Fruit fly (Drosophila melanogaster) whole organism, embryonic: ENCODE data around the gene CG5355.

Experiments used
- Atf3 ChIP-seq: fragments of 200-800 bp; sonication (Bioruptor generic); optimal IDR thresholded peaks from 3 replicates; lab custom pipeline; 2016; ENCODE audit warnings: missing biosample characterization, missing genetic modification characterization
- CG1024 ChIP-seq: fragments of 200-800 bp; sonication (Bioruptor generic); IDR thresholded peaks from 2 replicates; pipeline ENCODE4 v1.3.6; 2022; ENCODE audit warnings: missing biosample characterization, missing genetic modification characterization
- CG12104 ChIP-seq: fragments of 200-800 bp; sonication (Bioruptor generic); optimal IDR thresholded peaks from 3 replicates; lab custom pipeline; 2016; ENCODE audit warnings: missing biosample characterization, missing genetic modification characterization
- CG13624 ChIP-seq: fragments of 200-800 bp; sonication (Bioruptor generic); optimal IDR thresholded peaks from 2 replicates; lab custom pipeline; 2016; ENCODE audit warnings: missing biosample characterization, missing genetic modification characterization
- CG14050 ChIP-seq: fragments of 200-800 bp; sonication (Bioruptor generic); IDR thresholded peaks from 3 replicates; pipeline ENCODE4 v1.3.6; 2022; ENCODE audit warnings: missing biosample characterization, missing genetic modification characterization
- CG14441 ChIP-seq: fragments of 200-800 bp; sonication (Bioruptor generic); IDR thresholded peaks from 2 replicates; pipeline ENCODE4 v1.3.6; 2022; ENCODE audit warnings: missing biosample characterization, missing genetic modification characterization
- CG17912 ChIP-seq: fragments of 200-800 bp; sonication (Bioruptor generic); optimal IDR thresholded peaks from 2 replicates; lab custom pipeline; 2018; ENCODE audit warnings: missing biosample characterization, mild to moderate bottlenecking, missing genetic modification characterization
- CG2712 ChIP-seq: fragments of 200-800 bp; optimal IDR thresholded peaks from 3 replicates; lab custom pipeline; 2019; ENCODE audit warnings: missing biosample characterization, mild to moderate bottlenecking, missing genetic modification characterization, moderate library complexity
- CG30403 ChIP-seq: fragments of 200-800 bp; sonication (Bioruptor generic); optimal IDR thresholded peaks from 3 replicates; lab custom pipeline; 2016; ENCODE audit warnings: missing biosample characterization, missing genetic modification characterization
- CG31224 ChIP-seq: fragments of 200-800 bp; sonication (Bioruptor generic); IDR thresholded peaks from 2 replicates; pipeline ENCODE4 v1.3.6; 2022; ENCODE audit warnings: missing biosample characterization, missing genetic modification characterization
- CG32532 ChIP-seq: fragments of 200-800 bp; sonication (Bioruptor generic); IDR thresholded peaks from 2 replicates; pipeline ENCODE4 v1.3.6; 2022; ENCODE audit warnings: missing biosample characterization, missing genetic modification characterization
- CG32772 ChIP-seq: fragments of 200-800 bp; sonication (Bioruptor generic); IDR thresholded peaks from 2 replicates; pipeline ENCODE4 v1.3.6; 2022; ENCODE audit warnings: missing biosample characterization, missing genetic modification characterization
- CG33557 ChIP-seq: fragments of 200-800 bp; sonication (Bioruptor generic); optimal IDR thresholded peaks from 2 replicates; lab custom pipeline; 2019; ENCODE audit warnings: missing biosample characterization, mild to moderate bottlenecking, missing genetic modification characterization, moderate library complexity
- CG5953 ChIP-seq: fragments of 200-800 bp; sonication (Bioruptor generic); IDR thresholded peaks from 2 replicates; pipeline ENCODE4 v1.3.6; 2022; ENCODE audit warnings: missing biosample characterization, missing genetic modification characterization
- CG6683 ChIP-seq: fragments of 200-800 bp; sonication (Bioruptor generic); optimal IDR thresholded peaks from 2 replicates; lab custom pipeline; 2017; ENCODE audit warnings: missing biosample characterization, mild to moderate bottlenecking, missing genetic modification characterization, missing genetic modification reagents
- CG6813 ChIP-seq: fragments of 200-800 bp; sonication (Bioruptor generic); optimal IDR thresholded peaks from 2 replicates; lab custom pipeline; 2017; ENCODE audit warnings: missing biosample characterization, missing genetic modification characterization, mild to moderate bottlenecking, moderate library complexity, missing genetic modification reagents
- CG7786 ChIP-seq: fragments of 200-800 bp; sonication (Bioruptor generic); optimal IDR thresholded peaks from 2 replicates; lab custom pipeline; 2016; ENCODE audit warnings: missing biosample characterization, missing genetic modification characterization
- CG8281 ChIP-seq: fragments of 200-800 bp; sonication (Bioruptor generic); optimal IDR thresholded peaks from 2 replicates; lab custom pipeline; 2018; ENCODE audit warnings: missing biosample characterization, mild to moderate bottlenecking, missing genetic modification characterization, moderate library complexity
- CG8359 ChIP-seq: fragments of 200-800 bp; sonication (Bioruptor generic); optimal IDR thresholded peaks from 2 replicates; lab custom pipeline; 2017; ENCODE audit warnings: missing biosample characterization, mild to moderate bottlenecking, missing genetic modification characterization, borderline replicate concordance
- CG8944 ChIP-seq: fragments of 200-800 bp; sonication (Bioruptor generic); optimal IDR thresholded peaks from 3 replicates; lab custom pipeline; 2016; ENCODE audit warnings: missing biosample characterization, missing genetic modification characterization
- Camta ChIP-seq: fragments of 200-800 bp; sonication (Bioruptor generic); optimal IDR thresholded peaks from 2 replicates; lab custom pipeline; 2016; ENCODE audit warnings: missing biosample characterization, missing genetic modification characterization
- Dip3 ChIP-seq: fragments of 200-800 bp; sonication (Bioruptor generic); optimal IDR thresholded peaks from 3 replicates; lab custom pipeline; 2016; ENCODE audit warnings: missing biosample characterization, missing genetic modification characterization
- ERR ChIP-seq: fragments of 200-800 bp; sonication (Bioruptor generic); optimal IDR thresholded peaks from 2 replicates; lab custom pipeline; 2016; ENCODE audit warnings: missing biosample characterization, missing genetic modification characterization
- Ets65A ChIP-seq: fragments of 200-800 bp; sonication (Bioruptor generic); peaks from one replicate; lab custom pipeline; 2016; ENCODE audit warnings: missing biosample characterization, missing genetic modification characterization
- Gug ChIP-seq: fragments of 200-800 bp; sonication (Bioruptor generic); IDR thresholded peaks from 4 replicates; pipeline ENCODE4 v1.3.6; 2022; ENCODE audit warnings: missing biosample characterization, missing genetic modification characterization
- Hsf ChIP-seq: fragments of 200-800 bp; sonication (Bioruptor generic); optimal IDR thresholded peaks from 3 replicates; lab custom pipeline; 2016; ENCODE audit warnings: missing biosample characterization, missing genetic modification characterization
- Jarid2 ChIP-seq: fragments of 200-800 bp; sonication (Bioruptor generic); optimal IDR thresholded peaks from 3 replicates; lab custom pipeline; 2017; ENCODE audit warnings: mild to moderate bottlenecking, missing biosample characterization, missing genetic modification reagents, missing genetic modification characterization
- Neu2 ChIP-seq: fragments of 200-800 bp; sonication (Bioruptor generic); optimal IDR thresholded peaks from 3 replicates; lab custom pipeline; 2016; ENCODE audit warnings: missing biosample characterization, missing genetic modification characterization, borderline replicate concordance
- Ravus ChIP-seq: fragments of 200-800 bp; sonication (Bioruptor generic); IDR thresholded peaks from 2 replicates; pipeline ENCODE4 v1.3.6; 2022; ENCODE audit warnings: missing biosample characterization, missing genetic modification characterization
- Spps ChIP-seq: fragments of 200-800 bp; sonication (Bioruptor generic); optimal IDR thresholded peaks from 2 replicates; lab custom pipeline; 2018; ENCODE audit warnings: missing biosample characterization, mild to moderate bottlenecking, missing genetic modification characterization
- Sry-β ChIP-seq: fragments of 200-800 bp; sonication (Bioruptor generic); optimal IDR thresholded peaks from 2 replicates; lab custom pipeline; 2018; ENCODE audit warnings: missing biosample characterization, mild to moderate bottlenecking, missing genetic modification characterization, moderate library complexity
- Sry-δ ChIP-seq: fragments of 200-800 bp; sonication (Bioruptor generic); optimal IDR thresholded peaks from 2 replicates; lab custom pipeline; 2016; ENCODE audit warnings: missing biosample characterization, missing genetic modification characterization
- abd-A ChIP-seq: fragments of 200-800 bp; sonication (Bioruptor generic); optimal IDR thresholded peaks from 3 replicates; lab custom pipeline; 2019; ENCODE audit warnings: missing biosample characterization, mild to moderate bottlenecking, missing genetic modification characterization, moderate library complexity
- bbx ChIP-seq: fragments of 200-800 bp; sonication (Bioruptor generic); IDR thresholded peaks from 2 replicates; pipeline ENCODE4 v1.3.6; 2022; ENCODE audit warnings: missing biosample characterization, missing genetic modification characterization; ENCODE audit not compliant: partially characterized antibody
- crol ChIP-seq: fragments of 200-800 bp; sonication (Bioruptor generic); IDR thresholded peaks from 2 replicates; pipeline ENCODE4 v1.3.6; 2022; ENCODE audit warnings: missing biosample characterization, missing genetic modification characterization
- crp ChIP-seq, 2 experiments: fragments of 200-800 bp; sonication (Bioruptor generic); optimal IDR thresholded peaks; 2 replicates in 1 of 2; 3 replicates in 1 of 2; lab custom pipeline; 2017; ENCODE audit warnings: missing biosample characterization in 2 of 2, missing genetic modification characterization in 2 of 2, mild to moderate bottlenecking in 1 of 2, moderate library complexity in 1 of 2
- dimm ChIP-seq: fragments of 200-800 bp; sonication (Bioruptor generic); IDR thresholded peaks from 2 replicates; pipeline ENCODE4 v1.3.6; 2022; ENCODE audit warnings: missing biosample characterization, missing genetic modification characterization
- esg ChIP-seq: fragments of 200-800 bp; sonication (Bioruptor generic); conservative IDR thresholded peaks from 2 replicates; pipeline ENCODE4 v1.3.6; 2022; ENCODE audit warnings: missing biosample characterization, missing genetic modification characterization
- fru ChIP-seq: fragments of >200 bp; optimal IDR thresholded peaks from 2 replicates; lab custom pipeline; 2017
- h ChIP-seq: fragments of >200 bp; optimal IDR thresholded peaks from 2 replicates; lab custom pipeline; 2017
- lmd ChIP-seq: fragments of 200-800 bp; sonication (Bioruptor generic); IDR thresholded peaks from 2 replicates; pipeline ENCODE4 v1.3.6; 2022; ENCODE audit warnings: missing biosample characterization, missing genetic modification characterization
- mld ChIP-seq: fragments of 200-800 bp; sonication (Bioruptor generic); IDR thresholded peaks from 3 replicates; pipeline ENCODE4 v1.3.6; 2022; ENCODE audit warnings: missing biosample characterization, missing genetic modification characterization; ENCODE audit not compliant: partially characterized antibody
- nerfin-2 ChIP-seq: fragments of 200-800 bp; sonication (Bioruptor generic); IDR thresholded peaks from 2 replicates; pipeline ENCODE4 v1.3.6; 2022; ENCODE audit warnings: missing biosample characterization, missing genetic modification characterization; ENCODE audit not compliant: partially characterized antibody
- pum ChIP-seq: fragments of 200-800 bp; sonication (Bioruptor generic); optimal IDR thresholded peaks from 2 replicates; lab custom pipeline; 2016; ENCODE audit warnings: missing biosample characterization, missing genetic modification characterization
- so ChIP-seq: fragments of 200-800 bp; sonication (Bioruptor generic); IDR thresholded peaks from 3 replicates; pipeline ENCODE4 v1.3.6; 2022; ENCODE audit warnings: missing biosample characterization, missing genetic modification characterization
- sug ChIP-seq: fragments of 200-800 bp; optimal IDR thresholded peaks from 2 replicates; lab custom pipeline; 2019; ENCODE audit warnings: missing biosample characterization, mild to moderate bottlenecking, missing genetic modification characterization, moderate library complexity
- vfl ChIP-seq: fragments of 200-800 bp; sonication (Bioruptor generic); optimal IDR thresholded peaks from 2 replicates; lab custom pipeline; 2016; ENCODE audit warnings: missing biosample characterization, missing genetic modification characterization

The CG5355 gene

DNA sequence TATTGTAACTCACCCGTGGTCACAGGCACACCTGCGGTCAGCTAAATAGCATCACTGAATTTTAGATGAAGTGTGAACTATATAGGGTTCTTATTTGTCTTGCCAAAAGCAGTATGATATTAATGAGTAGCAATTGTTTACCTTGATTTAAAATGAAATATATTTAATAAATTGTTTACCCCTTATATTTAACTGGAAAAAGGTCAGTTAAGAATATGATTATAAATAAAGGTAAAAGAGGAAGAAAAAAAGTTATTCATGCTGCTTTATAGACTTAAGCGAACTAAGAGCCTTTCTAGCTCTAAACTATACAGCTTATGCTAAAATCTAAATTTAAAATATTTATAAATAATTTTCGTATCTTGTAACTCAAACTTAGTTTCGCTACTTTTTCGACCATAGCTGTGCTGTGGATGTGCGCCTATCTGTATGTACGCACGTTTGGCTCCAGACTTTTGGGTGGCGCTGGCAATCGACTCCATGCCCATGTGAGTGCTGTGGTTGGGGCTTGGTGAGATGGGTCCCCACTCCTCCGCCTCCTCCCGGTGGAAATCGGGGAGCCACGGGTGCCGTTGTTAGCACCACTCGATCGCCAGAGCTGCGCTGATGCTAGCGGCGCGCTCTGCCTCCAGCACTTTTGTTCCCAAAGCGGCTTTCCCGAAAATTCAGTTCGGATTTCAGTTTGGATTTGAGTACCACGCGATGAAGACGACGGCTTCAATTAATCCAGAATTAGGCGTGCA lies 29.0 kb upstream of the CG5355 start, which contains the start of gene loh (continued):
- TF ChIP-seq crp (GFP tag; optimal IDR thresholded peaks at IDR 0.05; lab: Kevin White, UChicago) (no peak), Jarid2 (GFP tag; lab: Kevin White, UChicago) (no peak), CG14050 (GFP tag; lab: Robert Waterston, UW) (no peak), h (lab: Kevin White, UChicago) (no peak), abd-A (tag; lab: Kevin White, UChicago) (no peak), CG6813 (GFP tag; lab: Kevin White, UChicago) (no peak), CG8944 (GFP tag; lab: Kevin White, UChicago) (no peak), fru (lab: Kevin White, UChicago) (no peak), CG30403 (GFP tag; lab: Kevin White, UChicago) (peak; percentile 62), CG17912 (GFP tag; lab: Kevin White, UChicago) (no peak), so (GFP tag; lab: Robert Waterston, UW) (no peak; the same call in 2 of the 3 replicates), Sry-β (peak; percentile 30), pum (no peak), CG13624 (GFP tag; lab: Kevin White, UChicago) (no peak), CG33557 (GFP tag; lab: Kevin White, UChicago) (no peak), dimm (GFP tag; lab: Robert Waterston, UW) (no peak), CG1024 (GFP tag; lab: Robert Waterston, UW) (0 out of 2 replicates have a peak, but pooled peaks have one; percentile 24), CG32772 (GFP tag; lab: Robert Waterston, UW) (no peak; the same call in 1 of the 2 replicates), Camta (GFP tag; lab: Kevin White, UChicago) (no peak), Spps (peak; percentile 38), mld (GFP tag; lab: Robert Waterston, UW) (no peak), CG2712 (tag; lab: Kevin White, UChicago) (peak; percentile 77), bbx (GFP tag; lab: Robert Waterston, UW) (no peak), CG32532 (no peak), ERR (GFP tag; lab: Kevin White, UChicago) (no peak), CG7786 (GFP tag; lab: Kevin White, UChicago) (no peak), Dip3 (GFP tag; lab: Kevin White, UChicago) (no peak), esg (GFP tag; lab: Robert Waterston, UW) (peak; percentile 25; the same call in 1 of the 2 replicates), CG5953 (GFP tag; lab: Robert Waterston, UW) (no peak), Atf3 (GFP tag; lab: Kevin White, UChicago) (no peak), nerfin-2 (no peak), Ets65A (GFP tag; lab: Kevin White, UChicago) (peak; percentile 0), CG12104 (peak; percentile 49), Hsf (peak; percentile 27), CG6683 (GFP tag; lab: Kevin White, UChicago) (peak; percentile 10), Gug (GFP tag; lab: Robert Waterston, UW) (no peak), lmd (no peak), sug (peak; percentile 48), CG8281 (tag; lab: Kevin White, UChicago) (no peak), CG14441 (GFP tag; lab: Robert Waterston, UW) (no peak), Sry-δ (GFP tag; lab: Kevin White, UChicago) (no peak), CG8359 (peak; percentile 49), vfl (GFP tag; lab: Kevin White, UChicago) (no peak), crol (GFP tag; lab: Robert Waterston, UW) (peak; percentile 77; the same call in 1 of the 2 replicates), CG31224 (no peak), Neu2 (GFP tag; lab: Kevin White, UChicago) (no peak), Ravus (GFP tag; lab: Robert Waterston, UW) (no peak)
